5 fruit fly cellular contexts compared by ENCODE assay signal in the genomic region with DNA sequence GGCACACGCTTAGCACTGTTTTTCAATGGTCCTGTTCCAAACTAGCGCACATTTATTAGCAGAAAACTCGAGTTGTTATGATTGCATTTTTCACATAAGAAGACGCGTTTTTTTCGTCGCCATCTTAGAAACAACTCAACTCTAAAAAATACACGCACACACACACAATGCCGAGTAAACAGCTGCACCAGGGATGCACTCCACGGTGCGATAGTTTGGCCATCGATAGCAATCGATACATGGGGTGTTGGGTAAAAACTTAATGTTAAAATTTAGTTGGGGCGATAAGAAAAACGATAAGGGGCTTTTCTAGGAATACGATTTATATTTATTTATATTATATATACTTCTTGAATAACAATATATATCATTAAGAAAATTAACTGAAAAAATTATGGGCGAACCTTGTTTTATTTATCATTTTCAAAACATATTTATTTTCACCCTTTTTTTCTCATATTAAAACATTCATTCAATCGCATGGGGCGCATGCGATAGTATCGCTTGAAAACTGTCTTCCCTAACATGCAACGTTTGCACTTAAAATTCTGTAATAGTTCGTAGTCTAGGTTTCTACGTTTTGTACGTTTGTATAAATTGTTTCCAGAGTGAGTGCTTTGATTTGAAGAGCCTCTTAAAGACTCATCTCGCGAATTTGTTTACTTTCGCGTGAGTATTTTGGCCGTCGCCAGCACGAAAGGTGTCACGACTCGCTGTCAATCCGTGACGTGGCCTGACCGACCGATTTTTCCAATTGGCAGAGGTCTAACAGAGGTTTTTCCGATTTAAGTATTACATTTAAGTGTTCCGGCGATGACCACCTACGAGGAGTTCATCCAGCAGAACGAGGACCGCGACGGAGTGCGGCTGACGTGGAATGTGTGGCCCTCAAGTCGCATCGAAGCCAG.
A peak's percentile ranks its signal among the peaks of the same experiment; 100 is the strongest.
TF ChIP-seq lines count a peak whose summit lies in the region.

TSS of gene MTA1-like (minus strand) at position 170 of the 908 bp plus-strand sequence.
TSS of gene Sec23 (plus strand) at position 497 of the 908 bp plus-strand sequence.

- TF ChIP-seq CTCF in whole organism, embryonic (GFP tag; optimal IDR thresholded peaks at IDR 0.05; lab: Kevin White, UChicago), result peak; percentile 35

TF ChIP-seq in whole organism, adult, 20 proteins besides CTCF, POLR2A, EP300 and RAD21 (continues in another document):
- TF ChIP-seq kay (GFP tag; lab: Kevin White, UChicago; ENCODE audit: borderline replicate concordance) (no peak), cic (GFP tag; optimal IDR thresholded peaks at IDR 0.05; lab: Kevin White, UChicago) (peak; percentile 33), CG11617 (GFP tag; optimal IDR thresholded peaks at IDR 0.05; lab: Kevin White, UChicago) (peak; percentile 86), CG5204 (GFP tag; optimal IDR thresholded peaks at IDR 0.05; lab: Kevin White, UChicago) (no peak), Crg-1 (GFP tag; optimal IDR thresholded peaks at IDR 0.05; lab: Kevin White, UChicago) (peak; percentile 60), bab1 (GFP tag; optimal IDR thresholded peaks at IDR 0.05; lab: Kevin White, UChicago) (peak; percentile 42), toe (GFP tag; optimal IDR thresholded peaks at IDR 0.05; lab: Kevin White, UChicago) (peak; percentile 61), Mnt (GFP tag; optimal IDR thresholded peaks at IDR 0.05; lab: Kevin White, UChicago) (peak; percentile 26), Clk (GFP tag; optimal IDR thresholded peaks at IDR 0.05; lab: Kevin White, UChicago) (peak; percentile 37), CG33017 (tag; optimal IDR thresholded peaks at IDR 0.05; lab: Kevin White, UChicago) (peak; percentile 54), CG7101 (tag; optimal IDR thresholded peaks at IDR 0.05; lab: Kevin White, UChicago) (peak; percentile 75), Hr96 (GFP tag; optimal IDR thresholded peaks at IDR 0.05; lab: Kevin White, UChicago) (peak; percentile 60), CG7045 (GFP tag; optimal IDR thresholded peaks at IDR 0.05; lab: Kevin White, UChicago) (peak; percentile 29), CG14711 (tag; optimal IDR thresholded peaks at IDR 0.05; lab: Kevin White, UChicago) (peak; percentile 60), cnc (optimal IDR thresholded peaks at IDR 0.05; lab: Kevin White, UChicago) (no peak)

TF ChIP-seq in whole organism, embryonic, 481 proteins besides CTCF, POLR2A, EP300 and RAD21 (continues in another document):
- TF ChIP-seq eve (GFP tag; optimal IDR thresholded peaks at IDR 0.05; lab: Kevin White, UChicago) (no peak), Fer3 (tag; optimal IDR thresholded peaks at IDR 0.05; lab: Kevin White, UChicago) (peak; percentile 8), sim (GFP tag; IDR thresholded peaks at IDR 0.05; lab: Robert Waterston, UW) (no peak), CG18011 (GFP tag; optimal IDR thresholded peaks at IDR 0.05; lab: Kevin White, UChicago) (peak; percentile 27), pum (GFP tag; optimal IDR thresholded peaks at IDR 0.05; lab: Kevin White, UChicago) (no peak), CG10565 (GFP tag; optimal IDR thresholded peaks at IDR 0.05; lab: Kevin White, UChicago) (no peak), CG4617 (GFP tag; optimal IDR thresholded peaks at IDR 0.05; lab: Kevin White, UChicago; ENCODE audit: borderline replicate concordance) (no peak), sna (GFP tag; IDR thresholded peaks at IDR 0.05; lab: Robert Waterston, UW; ENCODE audit: partially characterized antibody) (peak; percentile 94), pros (GFP tag; optimal IDR thresholded peaks at IDR 0.05; lab: Kevin White, UChicago) (peak; percentile 97), pzg (GFP tag; optimal IDR thresholded peaks at IDR 0.05; lab: Kevin White, UChicago) (peak; percentile 66), CG12744 (GFP tag; optimal IDR thresholded peaks at IDR 0.05; lab: Kevin White, UChicago) (no peak), Sry-δ (GFP tag; optimal IDR thresholded peaks at IDR 0.05; lab: Kevin White, UChicago) (peak; percentile 85), Xbp1 (GFP tag; optimal IDR thresholded peaks at IDR 0.05; lab: Kevin White, UChicago) (peak; percentile 76), sqz (GFP tag; optimal IDR thresholded peaks at IDR 0.05; lab: Kevin White, UChicago) (peak; percentile 92), CG9727 (GFP tag; optimal IDR thresholded peaks at IDR 0.05; lab: Kevin White, UChicago) (peak; percentile 74), Asciz (GFP tag; optimal IDR thresholded peaks at IDR 0.05; lab: Kevin White, UChicago) (no peak)

TF ChIP-seq in whole organism, prepupa, 60 proteins besides CTCF, POLR2A, EP300 and RAD21 (continues in another document):
- peak; percentile 44 for TF ChIP-seq Met (GFP tag; optimal IDR thresholded peaks at IDR 0.05; lab: Kevin White, UChicago)
- peak; percentile 18 for TF ChIP-seq fd59A (GFP tag; optimal IDR thresholded peaks at IDR 0.05; lab: Kevin White, UChicago)
- peak; percentile 66 for TF ChIP-seq CG32006 (GFP tag; optimal IDR thresholded peaks at IDR 0.05; lab: Kevin White, UChicago)
- TF ChIP-seq Gug (GFP tag; IDR thresholded peaks at IDR 0.05; lab: Robert Waterston, UW), result peak; percentile 11; the same call in 1 of the 2 replicates
- no peak for TF ChIP-seq Eip93F (GFP tag; optimal IDR thresholded peaks at IDR 0.05; lab: Kevin White, UChicago)
- peak; percentile 48 for TF ChIP-seq dsx (GFP tag; optimal IDR thresholded peaks at IDR 0.05; lab: Kevin White, UChicago; ENCODE audit: poor library complexity, severe bottlenecking)
- no peak for TF ChIP-seq CG9139 (GFP tag; optimal IDR thresholded peaks at IDR 0.05; lab: Kevin White, UChicago)
- TF ChIP-seq CG6276 (GFP tag; optimal IDR thresholded peaks at IDR 0.05; lab: Kevin White, UChicago), result no peak
- TF ChIP-seq Sox14 (GFP tag; optimal IDR thresholded peaks at IDR 0.05; lab: Kevin White, UChicago), result no peak
- TF ChIP-seq CG11902 (GFP tag; optimal IDR thresholded peaks at IDR 0.05; lab: Kevin White, UChicago), result peak; percentile 49
- TF ChIP-seq CG11762 (GFP tag; optimal IDR thresholded peaks at IDR 0.05; lab: Kevin White, UChicago; ENCODE audit: insufficient read depth), result peak; percentile 29
- peak; percentile 61 for TF ChIP-seq CG8632 (GFP tag; optimal IDR thresholded peaks at IDR 0.05; lab: Kevin White, UChicago)
- TF ChIP-seq vri (GFP tag; optimal IDR thresholded peaks at IDR 0.05; lab: Kevin White, UChicago), result peak; percentile 28
- peak; percentile 76 for TF ChIP-seq OdsH (GFP tag; optimal IDR thresholded peaks at IDR 0.05; lab: Kevin White, UChicago)
- TF ChIP-seq Ets96B (tag; optimal IDR thresholded peaks at IDR 0.05; lab: Kevin White, UChicago), result peak; percentile 44
- TF ChIP-seq pdm3 (GFP tag; optimal IDR thresholded peaks at IDR 0.05; lab: Kevin White, UChicago), result peak; percentile 44

TF ChIP-seq in whole organism, pupa, 21 proteins besides CTCF, POLR2A, EP300 and RAD21 (continues in another document):
- TF ChIP-seq CG34367 (tag; optimal IDR thresholded peaks at IDR 0.05; lab: Kevin White, UChicago) (no peak), Ets98B (GFP tag; IDR thresholded peaks at IDR 0.05; lab: Robert Waterston, UW) (no peak; the same call in 1 of the 2 replicates), rn (GFP tag; IDR thresholded peaks at IDR 0.05; lab: Robert Waterston, UW) (no peak), CG4496 (GFP tag; IDR thresholded peaks at IDR 0.05; lab: Robert Waterston, UW) (peak; percentile 47; the same call in 1 of the 3 replicates), D1 (tag; optimal IDR thresholded peaks at IDR 0.05; lab: Kevin White, UChicago) (no peak), gl (tag; optimal IDR thresholded peaks at IDR 0.05; lab: Kevin White, UChicago) (no peak), CG10348 (GFP tag; IDR thresholded peaks at IDR 0.05; lab: Robert Waterston, UW) (no peak), CG17806 (tag; optimal IDR thresholded peaks at IDR 0.05; lab: Kevin White, UChicago) (peak; percentile 22), CG13204 (GFP tag; optimal IDR thresholded peaks at IDR 0.05; lab: Kevin White, UChicago) (no peak), fd96Ca (GFP tag; IDR thresholded peaks at IDR 0.05; lab: Robert Waterston, UW) (peak; percentile 13; the same call in 2 of the 3 replicates), CG8301 (tag; optimal IDR thresholded peaks at IDR 0.05; lab: Kevin White, UChicago) (peak; percentile 9), Pif1A (GFP tag; optimal IDR thresholded peaks at IDR 0.05; lab: Kevin White, UChicago) (peak; percentile 43), CG8159 (tag; optimal IDR thresholded peaks at IDR 0.05; lab: Kevin White, UChicago) (peak; percentile 63), CG12605 (GFP tag; IDR thresholded peaks at IDR 0.05; lab: Robert Waterston, UW) (no peak), Pif1B (GFP tag; optimal IDR thresholded peaks at IDR 0.05; lab: Kevin White, UChicago) (peak; percentile 61), EcR (GFP tag; optimal IDR thresholded peaks at IDR 0.05; lab: Kevin White, UChicago) (no peak), CG14655 (GFP tag; optimal IDR thresholded peaks at IDR 0.05; lab: Kevin White, UChicago) (no peak), CG9948 (tag; optimal IDR thresholded peaks at IDR 0.05; lab: Kevin White, UChicago) (peak; percentile 33)

TF ChIP-seq in whole organism, wandering third instar larva, 38 proteins besides CTCF, POLR2A, EP300 and RAD21 (continues in another document):
- TF ChIP-seq N (GFP tag; optimal IDR thresholded peaks at IDR 0.05; lab: Kevin White, UChicago), result no peak
- TF ChIP-seq Hnf4 (GFP tag; optimal IDR thresholded peaks at IDR 0.05; lab: Kevin White, UChicago), result peak; percentile 76
- peak; percentile 33 for TF ChIP-seq CG9705 (GFP tag; optimal IDR thresholded peaks at IDR 0.05; lab: Kevin White, UChicago)
- TF ChIP-seq Dif (GFP tag; optimal IDR thresholded peaks at IDR 0.05; lab: Kevin White, UChicago; ENCODE audit: partially characterized antibody), result no peak
- peak; percentile 66 for TF ChIP-seq woc (GFP tag; optimal IDR thresholded peaks at IDR 0.05; lab: Kevin White, UChicago)
- peak; percentile 54 for TF ChIP-seq dmrt93B (GFP tag; optimal IDR thresholded peaks at IDR 0.05; lab: Kevin White, UChicago)
- no peak for TF ChIP-seq tai (GFP tag; optimal IDR thresholded peaks at IDR 0.05; lab: Kevin White, UChicago)
- TF ChIP-seq h (GFP tag; optimal IDR thresholded peaks at IDR 0.05; lab: Kevin White, UChicago), result peak; percentile 48
- peak; percentile 71 for TF ChIP-seq Rel (GFP tag; optimal IDR thresholded peaks at IDR 0.05; lab: Kevin White, UChicago)
- TF ChIP-seq Rel (tag; optimal IDR thresholded peaks at IDR 0.05; lab: Kevin White, UChicago), result peak; percentile 9
- TF ChIP-seq dsf (GFP tag; optimal IDR thresholded peaks at IDR 0.05; lab: Kevin White, UChicago; ENCODE audit: borderline replicate concordance), result peak; percentile 48
- no peak for TF ChIP-seq Abd-B (GFP tag; optimal IDR thresholded peaks at IDR 0.05; lab: Kevin White, UChicago)
- peak; percentile 0 for TF ChIP-seq Myc (optimal IDR thresholded peaks at IDR 0.05; lab: Kevin White, UChicago)
- peak; percentile 19 for TF ChIP-seq Jra (GFP tag; optimal IDR thresholded peaks at IDR 0.05; lab: Kevin White, UChicago)
- TF ChIP-seq Dfd (GFP tag; optimal IDR thresholded peaks at IDR 0.05; lab: Kevin White, UChicago), result no peak
- peak in 1 of 2 experiments; percentile 74 for TF ChIP-seq foxo (GFP tag; optimal IDR thresholded peaks at IDR 0.05; lab: Kevin White, UChicago)
- TF ChIP-seq sv (GFP tag; optimal IDR thresholded peaks at IDR 0.05; lab: Kevin White, UChicago), result peak; percentile 33
- TF ChIP-seq jim (GFP tag; optimal IDR thresholded peaks at IDR 0.05; lab: Kevin White, UChicago), result no peak
- peak; percentile 35 for TF ChIP-seq sage (GFP tag; optimal IDR thresholded peaks at IDR 0.05; lab: Kevin White, UChicago)
